Fruit fly (Drosophila melanogaster) whole organism, adult: ENCODE results near the gene CG14569.

Experiments used
- CG12768 ChIP-seq: fragments of 200-800 bp; sonication (Bioruptor generic); optimal IDR thresholded peaks from 2 replicates; lab custom pipeline; 2017; ENCODE audit warnings: missing biosample characterization, missing genetic modification characterization, mild to moderate bottlenecking, moderate library complexity, missing genetic modification reagents
- CG14711 ChIP-seq: fragments of 200-800 bp; sonication (Bioruptor generic); optimal IDR thresholded peaks from 2 replicates; lab custom pipeline; 2018; ENCODE audit warnings: missing biosample characterization, mild to moderate bottlenecking, missing genetic modification characterization, moderate library complexity
- CG5204 ChIP-seq: fragments of 200-800 bp; sonication (Bioruptor generic); optimal IDR thresholded peaks from 2 replicates; lab custom pipeline; 2016; ENCODE audit warnings: missing biosample characterization, missing genetic modification characterization
- Crg-1 ChIP-seq: fragments of 200-800 bp; sonication (Bioruptor generic); optimal IDR thresholded peaks from 2 replicates; lab custom pipeline; 2016; ENCODE audit warnings: missing biosample characterization, missing genetic modification characterization
- Mnt ChIP-seq: fragments of 200-800 bp; sonication (Bioruptor generic); optimal IDR thresholded peaks from 2 replicates; lab custom pipeline; 2016; ENCODE audit warnings: missing biosample characterization, mild to moderate bottlenecking, missing genetic modification characterization
- bab1 ChIP-seq: fragments of 200-800 bp; sonication (Bioruptor generic); optimal IDR thresholded peaks from 3 replicates; lab custom pipeline; 2019; ENCODE audit warnings: missing biosample characterization, mild to moderate bottlenecking, missing genetic modification characterization, moderate library complexity
- cic ChIP-seq: fragments of 200-800 bp; sonication (Bioruptor generic); optimal IDR thresholded peaks from 2 replicates; lab custom pipeline; 2017; ENCODE audit warnings: missing biosample characterization, mild to moderate bottlenecking, missing genetic modification characterization, moderate library complexity
- cnc ChIP-seq, 2 experiments: fragments of >200 bp; optimal IDR thresholded peaks; 2 replicates each; lab custom pipeline; 2017

dm6 chr3L:21756857-21757256 lies 25.5 kb upstream of the CG14569 start, which contains the start of gene CG14564:
- TF ChIP-seq CG14711 (tag; lab: Kevin White, UChicago) (no peak), bab1 (no peak), CG12768 (GFP tag; lab: Kevin White, UChicago) (no peak), cnc (optimal IDR thresholded peaks at IDR 0.05; lab: Kevin White, UChicago) (no peak), Mnt (GFP tag; lab: Kevin White, UChicago) (no peak), CG5204 (GFP tag; lab: Kevin White, UChicago) (no peak), Crg-1 (GFP tag; lab: Kevin White, UChicago) (no peak), cic (GFP tag; lab: Kevin White, UChicago) (no peak)
